Worm (Caenorhabditis elegans) whole organism, L4/young adult: Measurements from ENCODE around the gene hum-6.

Experiments
- dao-5 ChIP-seq: sonication (generic microtip); optimal IDR thresholded peaks from 2 replicates; lab custom pipeline; 2016; ENCODE audit warnings: missing genotype, missing genetic modification characterization, moderate library complexity, missing compliant biosample characterization
- him-1 ChIP-seq: sonication (generic microtip); optimal IDR thresholded peaks from 2 replicates; lab custom pipeline; 2016; ENCODE audit warnings: missing genotype, missing genetic modification reagents, missing genetic modification characterization, missing compliant biosample characterization

- no peak for TF ChIP-seq dao-5 (tag; lab: Kevin White, UChicago)
- no peak for TF ChIP-seq him-1 (tag; lab: Kevin White, UChicago)
These were observed 45.1 kb downstream of the hum-6 start for ce11 chrX:2347962-2348361.
